Fruit fly (Drosophila melanogaster): ENCODE data around the gene hay.

hay gene

DNA sequence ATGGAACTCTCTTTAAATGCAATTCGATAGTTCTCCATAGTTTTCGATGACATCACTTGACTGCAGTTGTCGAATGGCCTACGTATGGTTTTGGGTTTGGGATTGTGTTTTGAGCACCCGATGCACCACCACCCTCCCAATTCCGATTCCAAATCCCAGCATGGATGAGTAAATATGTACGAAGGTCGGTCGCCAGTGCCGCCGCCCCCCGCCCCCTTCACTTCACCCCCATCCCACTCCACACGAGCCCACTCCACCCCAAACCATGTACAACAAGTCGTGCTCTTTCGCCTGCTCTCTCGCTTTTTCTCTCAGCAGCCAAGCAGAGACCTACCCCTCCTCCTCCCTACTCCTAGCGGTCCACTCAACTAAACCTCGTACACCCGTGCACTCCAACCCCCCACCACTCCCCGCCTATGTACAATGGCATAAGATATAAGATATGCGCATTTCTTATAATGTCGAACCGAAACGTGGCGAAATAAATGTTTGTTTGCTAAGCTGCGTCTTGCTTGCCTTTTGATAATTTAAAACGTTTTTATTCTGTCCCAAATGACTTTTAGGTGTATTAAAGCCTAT is 49.9 kb downstream of the hay start (continued):
- no peak for TF ChIP-seq croc (GFP tag; conservative IDR thresholded peaks at IDR 0.05)
- TF ChIP-seq inv (GFP tag; IDR thresholded peaks at IDR 0.05; ENCODE audit: partially characterized antibody) = no peak
- TF ChIP-seq abd-A (tag; optimal IDR thresholded peaks at IDR 0.05) = peak; percentile 41
- peak; percentile 66; the same call in 1 of the 3 replicates for TF ChIP-seq z (GFP tag; IDR thresholded peaks at IDR 0.05)
- 0 out of 2 replicates have a peak, but pooled peaks have one; percentile 10 for TF ChIP-seq CG14014 (GFP tag; IDR thresholded peaks at IDR 0.05)
- 0 out of 3 replicates have a peak, but pooled peaks have one; percentile 9 for TF ChIP-seq zfh1 (GFP tag; IDR thresholded peaks at IDR 0.05)
- TF ChIP-seq CG13123 (GFP tag; optimal IDR thresholded peaks at IDR 0.05) = no peak
- 0 out of 2 replicates have a peak, but pooled peaks have one; percentile 54 for TF ChIP-seq sim (GFP tag; IDR thresholded peaks at IDR 0.05)
- no peak for TF ChIP-seq sima (GFP tag; optimal IDR thresholded peaks at IDR 0.05)
- TF ChIP-seq ro (GFP tag; IDR thresholded peaks at IDR 0.05) = no peak
- no peak for TF ChIP-seq CG16815 (GFP tag; optimal IDR thresholded peaks at IDR 0.05)
- no peak for TF ChIP-seq Lim3 (GFP tag; IDR thresholded peaks at IDR 0.05)
- no peak for TF ChIP-seq CG43689 (GFP tag; IDR thresholded peaks at IDR 0.05)
- peak; percentile 28 for TF ChIP-seq CG12769 (tag; optimal IDR thresholded peaks at IDR 0.05)
- TF ChIP-seq Sry-β (GFP tag; optimal IDR thresholded peaks at IDR 0.05) = no peak
- TF ChIP-seq h (optimal IDR thresholded peaks at IDR 0.05) = no peak
- 0 out of 2 replicates have a peak, but pooled peaks have one; percentile 15 for TF ChIP-seq CG32772 (GFP tag; IDR thresholded peaks at IDR 0.05)
- TF ChIP-seq HmgD (GFP tag; optimal IDR thresholded peaks at IDR 0.05) = no peak
- TF ChIP-seq ranshi (GFP tag; IDR thresholded peaks at IDR 0.05) = no peak
- no peak for TF ChIP-seq Dp (GFP tag; optimal IDR thresholded peaks at IDR 0.05)
- peak; percentile 55 for TF ChIP-seq sens (GFP tag)
- TF ChIP-seq bab2 (GFP tag; optimal IDR thresholded peaks at IDR 0.05) = no peak
- no peak for TF ChIP-seq Doc3 (GFP tag; IDR thresholded peaks at IDR 0.05; ENCODE audit: partially characterized antibody)
- no peak for TF ChIP-seq pzg (GFP tag; optimal IDR thresholded peaks at IDR 0.05)
- TF ChIP-seq otp (GFP tag; IDR thresholded peaks at IDR 0.05) = peak; percentile 51; the same call in 1 of the 3 replicates
- no peak for TF ChIP-seq bcd (GFP tag; optimal IDR thresholded peaks at IDR 0.05)
- TF ChIP-seq dati (GFP tag; IDR thresholded peaks at IDR 0.05) = no peak
- TF ChIP-seq rib (GFP tag; IDR thresholded peaks at IDR 0.05) = peak; percentile 65; the same call in 1 of the 2 replicates
- TF ChIP-seq E2f2 (GFP tag; IDR thresholded peaks at IDR 0.05) = 0 out of 2 replicates have a peak, but pooled peaks have one; percentile 12
- TF ChIP-seq wdn (GFP tag; IDR thresholded peaks at IDR 0.05) = no peak
- TF ChIP-seq Hey (tag; optimal IDR thresholded peaks at IDR 0.05) = peak; percentile 7
- TF ChIP-seq chm (GFP tag; IDR thresholded peaks at IDR 0.05) = no peak
- TF ChIP-seq CG18619 (GFP tag; optimal IDR thresholded peaks at IDR 0.05) = no peak
- peak; percentile 38; the same call in 1 of the 2 replicates for TF ChIP-seq Bgb (GFP tag; IDR thresholded peaks at IDR 0.05; ENCODE audit: partially characterized antibody)
- TF ChIP-seq ttk (GFP tag; IDR thresholded peaks at IDR 0.05) = peak; percentile 42; the same call in 1 of the 2 replicates
- no peak for TF ChIP-seq CG3726 (GFP tag; IDR thresholded peaks at IDR 0.05)
- no peak for TF ChIP-seq CG17829 (tag; optimal IDR thresholded peaks at IDR 0.05)
- TF ChIP-seq trem (tag; optimal IDR thresholded peaks at IDR 0.05) = no peak
- TF ChIP-seq mam (GFP tag; optimal IDR thresholded peaks at IDR 0.05) = no peak
- no peak for TF ChIP-seq Ada2b (GFP tag; IDR thresholded peaks at IDR 0.05)
- peak; percentile 92 for TF ChIP-seq chinmo (GFP tag; IDR thresholded peaks at IDR 0.05; ENCODE audit: partially characterized antibody)
- TF ChIP-seq Neu2 (GFP tag; optimal IDR thresholded peaks at IDR 0.05; ENCODE audit: borderline replicate concordance) = no peak
- no peak for TF ChIP-seq CG12219 (GFP tag; optimal IDR thresholded peaks at IDR 0.05)
- 0 out of 2 replicates have a peak, but pooled peaks have one; percentile 35 for TF ChIP-seq Atf6 (GFP tag; IDR thresholded peaks at IDR 0.05)
- TF ChIP-seq Tbp (GFP tag; optimal IDR thresholded peaks at IDR 0.05) = no peak
- TF ChIP-seq phol (tag; optimal IDR thresholded peaks at IDR 0.05) = no peak
- TF ChIP-seq CG9932 (GFP tag; IDR thresholded peaks at IDR 0.05) = 0 out of 2 replicates have a peak, but pooled peaks have one; percentile 18
- no peak for TF ChIP-seq CG17802 (tag; optimal IDR thresholded peaks at IDR 0.05)
- TF ChIP-seq Hmr (GFP tag; optimal IDR thresholded peaks at IDR 0.05) = no peak
- TF ChIP-seq CG15696 (tag; optimal IDR thresholded peaks at IDR 0.05) = no peak
- 0 out of 2 replicates have a peak, but pooled peaks have one; percentile 28 for TF ChIP-seq Drgx (GFP tag; IDR thresholded peaks at IDR 0.05)
